Worm (Caenorhabditis elegans) whole organism, L3 larva: ENCODE results near the gene Y41E3.22.

Experiments used
- ceh-9 ChIP-seq: sonication (generic microtip); optimal IDR thresholded peaks from 2 replicates; lab custom pipeline; 2018; ENCODE audit warnings: missing biosample characterization, missing genetic modification characterization
- hmg-11 ChIP-seq: sonication (generic microtip); optimal IDR thresholded peaks from 2 replicates; lab custom pipeline; 2016; ENCODE audit warnings: missing genetic modification characterization, missing compliant biosample characterization
- nhr-76 ChIP-seq: fragments of 150-350 bp; sonication (generic microtip); optimal IDR thresholded peaks from 5 replicates; lab custom pipeline; 2014; ENCODE audit warnings: missing biosample characterization, missing genetic modification characterization
- snpc-4 ChIP-seq: fragments of 150-350 bp; optimal IDR thresholded peaks from 2 replicates; lab custom pipeline; 2014; ENCODE audit warnings: missing biosample characterization, missing genetic modification characterization
- unc-62 ChIP-seq: fragments of 150-350 bp; sonication (generic microtip); optimal IDR thresholded peaks from 4 replicates; lab custom pipeline; 2014; ENCODE audit warnings: missing biosample characterization, missing genetic modification reagents, missing genetic modification characterization

ce11 chrIV:14985859-14986258 is 35.3 kb downstream of the Y41E3.22 start:
- TF ChIP-seq snpc-4 = no peak
- TF ChIP-seq unc-62 (GFP tag; lab: Kevin White, UChicago) = no peak
- TF ChIP-seq nhr-76 = no peak
- TF ChIP-seq hmg-11 (tag; lab: Kevin White, UChicago) = no peak
- TF ChIP-seq ceh-9 = no peak
